Worm (Caenorhabditis elegans): ENCODE measurements around the gene scl-21.

ce11 chrV:19485690-19486089 lies 9.8 kb downstream of the scl-21 start, which contains the start of gene Y43F8B.18:
- TF ChIP-seq ama-1 (optimal IDR thresholded peaks at IDR 0.05) = no peak
- TF ChIP-seq tbx-11 (GFP tag; IDR thresholded peaks at IDR 0.05) = no peak
- no peak for TF ChIP-seq hmbx-1 (tag; optimal IDR thresholded peaks at IDR 0.05)
